Worm (Caenorhabditis elegans): Measurements from ENCODE around the gene mdt-22.

ce11 chrII:10329754-10330153, 28.7 kb downstream of the mdt-22 start:
- no peak for TF ChIP-seq ref-2 (tag; optimal IDR thresholded peaks at IDR 0.05)
- TF ChIP-seq ceh-18 (tag; optimal IDR thresholded peaks at IDR 0.05), result no peak
- no peak for TF ChIP-seq hlh-8 (tag; optimal IDR thresholded peaks at IDR 0.05)
- TF ChIP-seq hlh-30 (tag; optimal IDR thresholded peaks at IDR 0.05; ENCODE audit: insufficient read depth), result no peak
- no peak for TF ChIP-seq dve-1 (tag; optimal IDR thresholded peaks at IDR 0.05)

Measured in whole organism, late embryonic.